Fruit fly (Drosophila melanogaster) whole organism, prepupa: ENCODE results near the gene CG9953.

ENCODE experiments used
- Blimp-1 ChIP-seq: fragments of 200-800 bp; sonication (Bioruptor generic); optimal IDR thresholded peaks from 3 replicates; lab custom pipeline; 2017; ENCODE audit warnings: missing biosample characterization, missing genetic modification characterization, mild to moderate bottlenecking, moderate library complexity, missing genetic modification reagents
- CG10631 ChIP-seq: fragments of 200-800 bp; sonication (Bioruptor generic); optimal IDR thresholded peaks from 2 replicates; lab custom pipeline; 2016; ENCODE audit warnings: missing biosample characterization, missing genetic modification characterization
- CG11294 ChIP-seq: fragments of 200-800 bp; sonication (Bioruptor generic); IDR thresholded peaks from 2 replicates; pipeline ENCODE4 v1.3.6; 2022; ENCODE audit warnings: missing biosample characterization, missing genetic modification characterization
- CG11902 ChIP-seq: fragments of 200-800 bp; sonication (Bioruptor generic); optimal IDR thresholded peaks from 3 replicates; lab custom pipeline; 2016; ENCODE audit warnings: missing biosample characterization, missing genetic modification characterization
- CG15336 ChIP-seq: fragments of 200-800 bp; sonication (Bioruptor generic); IDR thresholded peaks from 2 replicates; pipeline ENCODE4 v1.3.6; 2022; ENCODE audit warnings: missing biosample characterization, missing genetic modification characterization
- CG1621 ChIP-seq: fragments of 200-800 bp; sonication (Bioruptor generic); optimal IDR thresholded peaks from 3 replicates; lab custom pipeline; 2018; ENCODE audit warnings: missing biosample characterization, mild to moderate bottlenecking, missing genetic modification characterization
- CG16779 ChIP-seq: fragments of 200-800 bp; sonication (Bioruptor generic); optimal IDR thresholded peaks from 3 replicates; lab custom pipeline; 2017; ENCODE audit warnings: missing biosample characterization, mild to moderate bottlenecking, missing genetic modification characterization
- CG31627 ChIP-seq: fragments of 200-800 bp; sonication (Bioruptor generic); optimal IDR thresholded peaks from 3 replicates; lab custom pipeline; 2016; ENCODE audit warnings: missing biosample characterization, missing genetic modification characterization
- CG32006 ChIP-seq: fragments of 200-800 bp; sonication (Bioruptor generic); optimal IDR thresholded peaks from 3 replicates; lab custom pipeline; 2017; ENCODE audit warnings: missing biosample characterization, mild to moderate bottlenecking, missing genetic modification characterization
- CG34406 ChIP-seq: fragments of 200-800 bp; sonication (Bioruptor generic); optimal IDR thresholded peaks from 3 replicates; lab custom pipeline; 2016; ENCODE audit warnings: missing biosample characterization, missing genetic modification characterization
- CG3919 ChIP-seq: fragments of 200-800 bp; sonication (Bioruptor generic); optimal IDR thresholded peaks from 3 replicates; lab custom pipeline; 2016; ENCODE audit warnings: missing biosample characterization, missing genetic modification characterization
- CG6163 ChIP-seq: fragments of 200-800 bp; sonication (Bioruptor generic); IDR thresholded peaks from 3 replicates; pipeline ENCODE4 v1.3.6; 2022; ENCODE audit warnings: missing biosample characterization, missing genetic modification characterization
- CG6276 ChIP-seq: fragments of 200-800 bp; sonication (Bioruptor generic); optimal IDR thresholded peaks from 2 replicates; lab custom pipeline; 2017; ENCODE audit warnings: missing biosample characterization, mild to moderate bottlenecking, missing genetic modification characterization
- CG6854 ChIP-seq: fragments of 200-800 bp; sonication (Bioruptor generic); optimal IDR thresholded peaks from 2 replicates; lab custom pipeline; 2017; ENCODE audit warnings: missing biosample characterization, mild to moderate bottlenecking, missing genetic modification characterization
- CG7368 ChIP-seq: fragments of 200-800 bp; sonication (Bioruptor generic); optimal IDR thresholded peaks from 3 replicates; lab custom pipeline; 2016; ENCODE audit warnings: missing biosample characterization, missing genetic modification characterization
- CG8119 ChIP-seq: fragments of 200-800 bp; sonication (Bioruptor generic); IDR thresholded peaks from 3 replicates; pipeline ENCODE4 v1.3.6; 2022; ENCODE audit warnings: missing biosample characterization, missing genetic modification characterization
- CG8632 ChIP-seq: fragments of 200-800 bp; sonication (Bioruptor generic); optimal IDR thresholded peaks from 3 replicates; lab custom pipeline; 2016; ENCODE audit warnings: missing biosample characterization, missing genetic modification characterization
- CG9139 ChIP-seq: fragments of 200-800 bp; sonication (Bioruptor generic); optimal IDR thresholded peaks from 3 replicates; lab custom pipeline; 2017; ENCODE audit warnings: missing biosample characterization, mild to moderate bottlenecking, missing genetic modification characterization
- Eip75B ChIP-seq: fragments of 200-800 bp; sonication (Bioruptor generic); optimal IDR thresholded peaks from 3 replicates; lab custom pipeline; 2016; ENCODE audit warnings: missing biosample characterization, missing genetic modification characterization
- Eip78C ChIP-seq: fragments of 200-800 bp; sonication (Bioruptor generic); peaks from one replicate; lab custom pipeline; 2016; ENCODE audit warnings: missing biosample characterization, missing genetic modification characterization
- Ets21C ChIP-seq: fragments of 200-800 bp; sonication (Bioruptor generic); optimal IDR thresholded peaks from 3 replicates; lab custom pipeline; 2016; ENCODE audit warnings: missing biosample characterization, missing genetic modification characterization
- Gug ChIP-seq: fragments of 200-800 bp; sonication (Bioruptor generic); IDR thresholded peaks from 2 replicates; pipeline ENCODE4 v1.3.6; 2022; ENCODE audit warnings: missing biosample characterization, missing genetic modification characterization
- Hr38 ChIP-seq: sonication (Bioruptor generic); optimal IDR thresholded peaks from 2 replicates; lab custom pipeline; 2016; ENCODE audit warnings: missing biosample characterization, missing genetic modification characterization
- Hr39 ChIP-seq: fragments of 200-800 bp; sonication (Bioruptor generic); optimal IDR thresholded peaks from 2 replicates; lab custom pipeline; 2016; ENCODE audit warnings: missing biosample characterization, missing genetic modification characterization
- Hr4 ChIP-seq: fragments of 200-800 bp; sonication (Bioruptor generic); optimal IDR thresholded peaks from 3 replicates; lab custom pipeline; 2016; ENCODE audit warnings: missing biosample characterization, missing genetic modification characterization
- Lpt ChIP-seq: fragments of 200-800 bp; sonication (Bioruptor generic); optimal IDR thresholded peaks from 3 replicates; lab custom pipeline; 2016; ENCODE audit warnings: missing biosample characterization, missing genetic modification characterization
- Met ChIP-seq: fragments of 200-800 bp; sonication (Bioruptor generic); optimal IDR thresholded peaks from 3 replicates; lab custom pipeline; 2016; ENCODE audit warnings: missing biosample characterization, missing genetic modification characterization
- OdsH ChIP-seq: fragments of 200-800 bp; sonication (Bioruptor generic); optimal IDR thresholded peaks from 3 replicates; lab custom pipeline; 2016; ENCODE audit warnings: missing biosample characterization, missing genetic modification characterization
- Sox102F ChIP-seq: fragments of 200-800 bp; sonication (Bioruptor generic); optimal IDR thresholded peaks from 2 replicates; lab custom pipeline; 2016; ENCODE audit warnings: missing biosample characterization, mild to moderate bottlenecking, missing genetic modification characterization
- Sox14 ChIP-seq: fragments of 200-800 bp; sonication (Bioruptor generic); optimal IDR thresholded peaks from 3 replicates; lab custom pipeline; 2016; ENCODE audit warnings: missing biosample characterization, missing genetic modification characterization
- Sox15 ChIP-seq: fragments of 200-800 bp; sonication (Bioruptor generic); optimal IDR thresholded peaks from 3 replicates; lab custom pipeline; 2016; ENCODE audit warnings: missing biosample characterization, missing genetic modification characterization
- achi ChIP-seq: fragments of 200-800 bp; sonication (Bioruptor generic); optimal IDR thresholded peaks from 3 replicates; lab custom pipeline; 2016; ENCODE audit warnings: missing biosample characterization, missing genetic modification characterization
- acj6 ChIP-seq: fragments of 200-800 bp; sonication (Bioruptor generic); optimal IDR thresholded peaks from 3 replicates; lab custom pipeline; 2016; ENCODE audit warnings: missing biosample characterization, missing genetic modification characterization
- cyc ChIP-seq: fragments of 200-800 bp; sonication (Bioruptor generic); optimal IDR thresholded peaks from 3 replicates; lab custom pipeline; 2016; ENCODE audit warnings: missing biosample characterization, missing genetic modification characterization
- dsx ChIP-seq: fragments of 200-800 bp; optimal IDR thresholded peaks from 3 replicates; lab custom pipeline; 2019; ENCODE audit warnings: missing biosample characterization, mild to moderate bottlenecking, missing genetic modification characterization, moderate library complexity; ENCODE audit not compliant: poor library complexity, severe bottlenecking
- eg ChIP-seq: fragments of 200-800 bp; sonication (Bioruptor generic); IDR thresholded peaks from 3 replicates; pipeline ENCODE4 v1.3.6; 2022; ENCODE audit warnings: missing biosample characterization, missing genetic modification characterization
- fd59A ChIP-seq: fragments of 200-800 bp; sonication (Bioruptor generic); optimal IDR thresholded peaks from 2 replicates; lab custom pipeline; 2017; ENCODE audit warnings: missing biosample characterization, mild to moderate bottlenecking, missing genetic modification characterization, missing genetic modification reagents
- fkh ChIP-seq: fragments of 200-800 bp; sonication (Bioruptor generic); optimal IDR thresholded peaks from 3 replicates; lab custom pipeline; 2017; ENCODE audit warnings: missing biosample characterization, mild to moderate bottlenecking, missing genetic modification characterization, moderate library complexity
- lz ChIP-seq: fragments of 200-800 bp; sonication (Bioruptor generic); optimal IDR thresholded peaks from 3 replicates; lab custom pipeline; 2016; ENCODE audit warnings: missing biosample characterization, missing genetic modification characterization
- net ChIP-seq: fragments of 200-800 bp; sonication (Bioruptor generic); optimal IDR thresholded peaks from 3 replicates; lab custom pipeline; 2016; ENCODE audit warnings: missing biosample characterization, missing genetic modification characterization
- salr ChIP-seq, 2 experiments: fragments of 200-800 bp; sonication (Bioruptor generic); optimal IDR thresholded peaks; 3 replicates each; lab custom pipeline; 2016 to 2018; ENCODE audit warnings: missing biosample characterization in 2 of 2, missing genetic modification characterization in 2 of 2, mild to moderate bottlenecking in 1 of 2
- spab ChIP-seq: fragments of 200-800 bp; sonication (Bioruptor generic); optimal IDR thresholded peaks from 2 replicates; lab custom pipeline; 2017; ENCODE audit warnings: missing biosample characterization, mild to moderate bottlenecking, missing genetic modification characterization, missing genetic modification reagents
- ss ChIP-seq, 2 experiments: fragments of 200-800 bp; sonication (Bioruptor generic); optimal IDR thresholded peaks; 2 replicates in 1 of 2; 3 replicates in 1 of 2; lab custom pipeline; 2017 to 2018; ENCODE audit warnings: mild to moderate bottlenecking in 2 of 2, missing biosample characterization in 2 of 2, missing genetic modification characterization in 2 of 2, moderate library complexity in 1 of 2
- svp ChIP-seq: fragments of 200-800 bp; sonication (Bioruptor generic); peaks from one replicate; lab custom pipeline; 2016; ENCODE audit warnings: missing biosample characterization, missing genetic modification characterization
- topi ChIP-seq: fragments of 200-800 bp; sonication (Bioruptor generic); optimal IDR thresholded peaks from 3 replicates; lab custom pipeline; 2016; ENCODE audit warnings: missing biosample characterization, missing genetic modification characterization
- vri ChIP-seq: fragments of 200-800 bp; sonication (Bioruptor generic); optimal IDR thresholded peaks from 3 replicates; lab custom pipeline; 2016; ENCODE audit warnings: missing biosample characterization, mild to moderate bottlenecking, missing genetic modification characterization

The CG9953 gene

dm6 chr3L:7006421-7006820 is 37.0 kb downstream of the CG9953 start:
- TF ChIP-seq Sox15 (GFP tag; lab: Kevin White, UChicago) = no peak
- peak; percentile 19; the same call in 1 of the 3 replicates for TF ChIP-seq CG8119 (GFP tag; lab: Robert Waterston, UW)
- no peak for TF ChIP-seq eg
- TF ChIP-seq CG15336 (GFP tag; lab: Robert Waterston, UW) = 0 out of 2 replicates have a peak, but pooled peaks have one; percentile 35
- TF ChIP-seq acj6 (GFP tag; lab: Kevin White, UChicago) = peak; percentile 4
- no peak for TF ChIP-seq Sox14 (GFP tag; lab: Kevin White, UChicago)
- TF ChIP-seq Eip78C (GFP tag; lab: Kevin White, UChicago) = peak; percentile 79
- TF ChIP-seq CG10631 (GFP tag; lab: Kevin White, UChicago) = no peak
- TF ChIP-seq Hr38 (GFP tag; lab: Kevin White, UChicago) = no peak
- TF ChIP-seq Hr4 (GFP tag; lab: Kevin White, UChicago) = peak; percentile 45
- no peak for TF ChIP-seq OdsH (GFP tag; lab: Kevin White, UChicago)
- peak; percentile 16; the same call in 1 of the 2 replicates for TF ChIP-seq Gug (GFP tag; lab: Robert Waterston, UW)
- TF ChIP-seq Blimp-1 (GFP tag; lab: Kevin White, UChicago) = no peak
- TF ChIP-seq CG9139 (GFP tag; lab: Kevin White, UChicago) = no peak
- TF ChIP-seq CG32006 (GFP tag; lab: Kevin White, UChicago) = peak; percentile 49
- no peak for TF ChIP-seq CG6854 (GFP tag; lab: Kevin White, UChicago)
- peak in 1 of 2 experiments; percentile 20 for TF ChIP-seq salr (GFP tag; optimal IDR thresholded peaks at IDR 0.05; lab: Kevin White, UChicago)
- TF ChIP-seq CG11294 (GFP tag; lab: Robert Waterston, UW) = no peak
- TF ChIP-seq Hr39 (GFP tag; lab: Kevin White, UChicago) = no peak
- no peak for TF ChIP-seq ss (GFP tag; optimal IDR thresholded peaks at IDR 0.05; lab: Kevin White, UChicago)
- 0 out of 3 replicates have a peak, but pooled peaks have one; percentile 18 for TF ChIP-seq CG6163
- TF ChIP-seq achi (GFP tag; lab: Kevin White, UChicago) = peak; percentile 5
- TF ChIP-seq, all 60 proteins: peak for 10

dm6 chr3L:7008351-7008750 is 38.9 kb downstream of the CG9953 start:
- TF ChIP-seq Ets21C (no peak), Met (peak; percentile 15), salr (GFP tag; optimal IDR thresholded peaks at IDR 0.05; lab: Kevin White, UChicago) (peak in 1 of 2 experiments; percentile 63), cyc (no peak), CG8119 (GFP tag; lab: Robert Waterston, UW) (peak; percentile 44; the same call in 1 of the 3 replicates), CG31627 (peak; percentile 22), Hr4 (GFP tag; lab: Kevin White, UChicago) (peak; percentile 53), fd59A (GFP tag; lab: Kevin White, UChicago) (peak; percentile 32), Eip78C (GFP tag; lab: Kevin White, UChicago) (peak; percentile 84), Eip75B (GFP tag; lab: Kevin White, UChicago) (peak; percentile 25), CG32006 (GFP tag; lab: Kevin White, UChicago) (peak; percentile 65), CG1621 (no peak), svp (GFP tag; lab: Kevin White, UChicago) (peak; percentile 46), Hr39 (GFP tag; lab: Kevin White, UChicago) (no peak), CG11902 (GFP tag; lab: Kevin White, UChicago) (peak; percentile 3), CG6854 (GFP tag; lab: Kevin White, UChicago) (no peak), Blimp-1 (GFP tag; lab: Kevin White, UChicago) (no peak), CG9139 (GFP tag; lab: Kevin White, UChicago) (peak; percentile 12), lz (GFP tag; lab: Kevin White, UChicago) (no peak), CG6163 (peak; percentile 17; the same call in 1 of the 3 replicates), Sox14 (GFP tag; lab: Kevin White, UChicago) (peak; percentile 7), vri (no peak), achi (GFP tag; lab: Kevin White, UChicago) (peak; percentile 64), ss (GFP tag; optimal IDR thresholded peaks at IDR 0.05; lab: Kevin White, UChicago) (peak; percentile 34 to 61), CG10631 (GFP tag; lab: Kevin White, UChicago) (peak; percentile 27), CG11294 (GFP tag; lab: Robert Waterston, UW) (no peak), Sox102F (no peak), OdsH (GFP tag; lab: Kevin White, UChicago) (peak; percentile 47), spab (peak; percentile 63), CG3919 (GFP tag; lab: Kevin White, UChicago) (peak; percentile 43), Sox15 (GFP tag; lab: Kevin White, UChicago) (peak; percentile 5), topi (peak; percentile 28), eg (peak; percentile 40; the same call in 1 of the 3 replicates), fkh (GFP tag; lab: Kevin White, UChicago) (peak; percentile 12), Lpt (GFP tag; lab: Kevin White, UChicago) (peak; percentile 15), CG34406 (GFP tag; lab: Kevin White, UChicago) (peak; percentile 53), dsx (GFP tag; lab: Kevin White, UChicago) (peak; percentile 42), CG6276 (GFP tag; lab: Kevin White, UChicago) (peak; percentile 35), CG8632 (GFP tag; lab: Kevin White, UChicago) (peak; percentile 23), CG16779 (tag; lab: Kevin White, UChicago) (no peak), Gug (GFP tag; lab: Robert Waterston, UW) (no peak), net (GFP tag; lab: Kevin White, UChicago) (peak; percentile 32), CG7368 (GFP tag; lab: Kevin White, UChicago) (no peak)
